Fruit fly (Drosophila melanogaster) whole organism, pupa: Measurements from ENCODE around the gene CG16704.

ENCODE experiments used
- CG13204 ChIP-seq: fragments of 200-800 bp; sonication (Bioruptor generic); optimal IDR thresholded peaks from 2 replicates; lab custom pipeline; 2018; ENCODE audit warnings: missing biosample characterization, mild to moderate bottlenecking, missing genetic modification characterization, moderate library complexity
- CG15710 ChIP-seq: fragments of 200-800 bp; sonication (Bioruptor generic); optimal IDR thresholded peaks from 2 replicates; lab custom pipeline; 2018; ENCODE audit warnings: missing biosample characterization, mild to moderate bottlenecking, missing genetic modification characterization, moderate library complexity
- CG8159 ChIP-seq: fragments of 200-800 bp; sonication (Bioruptor generic); optimal IDR thresholded peaks from 3 replicates; lab custom pipeline; 2018; ENCODE audit warnings: missing biosample characterization, mild to moderate bottlenecking, missing genetic modification characterization, moderate library complexity
- EcR ChIP-seq: fragments of 200-800 bp; sonication (Bioruptor generic); optimal IDR thresholded peaks from 3 replicates; lab custom pipeline; 2019; ENCODE audit warnings: missing biosample characterization, missing genetic modification characterization, mild to moderate bottlenecking, moderate library complexity, missing genetic modification reagents
- Ets98B ChIP-seq: fragments of 200-800 bp; sonication (Bioruptor generic); IDR thresholded peaks from 2 replicates; pipeline ENCODE4 v1.3.6; 2022; ENCODE audit warnings: missing biosample characterization, missing genetic modification characterization
- Pif1B ChIP-seq: fragments of 200-800 bp; sonication (Bioruptor generic); optimal IDR thresholded peaks from 3 replicates; lab custom pipeline; 2016; ENCODE audit warnings: missing biosample characterization, missing genetic modification characterization

- TF ChIP-seq CG8159 (tag; lab: Kevin White, UChicago) (no peak), CG15710 (tag; lab: Kevin White, UChicago) (no peak), Ets98B (GFP tag; lab: Robert Waterston, UW) (peak; percentile 13; the same call in 1 of the 2 replicates), CG13204 (no peak), EcR (GFP tag; lab: Kevin White, UChicago) (no peak), Pif1B (no peak)
These were observed 38.7 kb upstream of the CG16704 start for dm6 chr2L:3731055-3731454.
